Worm (Caenorhabditis elegans) whole organism, L3 larva: ENCODE measurements around the gene W02A2.9.

ENCODE experiments used
- R02D3.7 ChIP-seq: fragments of 150-350 bp; optimal IDR thresholded peaks from 2 replicates; lab custom pipeline; 2014; ENCODE audit warnings: missing biosample characterization, missing genetic modification characterization
- ZK546.5 ChIP-seq: sonication (generic microtip); optimal IDR thresholded peaks from 2 replicates; lab custom pipeline; 2017; ENCODE audit warnings: missing biosample characterization, missing genetic modification characterization
- aly-2 ChIP-seq: fragments of 150-350 bp; optimal IDR thresholded peaks from 2 replicates; lab custom pipeline; 2014; ENCODE audit warnings: missing biosample characterization, missing genetic modification characterization
- ama-1 ChIP-seq: fragments of 150-350 bp; optimal IDR thresholded peaks from 2 replicates; lab custom pipeline; 2018
- ceh-16 ChIP-seq: sonication (generic microtip); optimal IDR thresholded peaks from 2 replicates; lab custom pipeline; 2017; ENCODE audit warnings: missing biosample characterization, missing genetic modification characterization
- ceh-28 ChIP-seq: fragments of 150-350 bp; optimal IDR thresholded peaks from 2 replicates; lab custom pipeline; 2014; ENCODE audit warnings: missing biosample characterization, missing genetic modification reagents, missing genetic modification characterization
- ceh-82 ChIP-seq: fragments of 150-350 bp; optimal IDR thresholded peaks from 2 replicates; lab custom pipeline; 2014; ENCODE audit warnings: missing biosample characterization, missing genetic modification characterization
- ceh-9 ChIP-seq: sonication (generic microtip); optimal IDR thresholded peaks from 2 replicates; lab custom pipeline; 2018; ENCODE audit warnings: missing biosample characterization, missing genetic modification characterization
- daf-12 ChIP-seq: fragments of 150-350 bp; optimal IDR thresholded peaks from 2 replicates; lab custom pipeline; 2014; ENCODE audit warnings: missing biosample characterization, missing genetic modification reagents, missing genetic modification characterization
- egl-27 ChIP-seq: sonication (generic microtip); optimal IDR thresholded peaks from 4 replicates; lab custom pipeline; 2017; ENCODE audit warnings: missing biosample characterization, missing genetic modification reagents, missing genetic modification characterization
- egl-5 ChIP-seq: fragments of 150-350 bp; optimal IDR thresholded peaks from 2 replicates; lab custom pipeline; 2017; ENCODE audit warnings: missing biosample characterization, missing genetic modification reagents, missing genetic modification characterization, inconsistent platforms
- elt-1 ChIP-seq: fragments of 150-350 bp; optimal IDR thresholded peaks from 2 replicates; lab custom pipeline; 2014; ENCODE audit warnings: missing biosample characterization, missing genetic modification characterization
- elt-2 ChIP-seq: sonication (generic microtip); optimal IDR thresholded peaks from 2 replicates; lab custom pipeline; 2016; ENCODE audit warnings: missing genetic modification reagents, mild to moderate bottlenecking, missing genetic modification characterization, missing compliant biosample characterization
- elt-3 ChIP-seq, 3 experiments: fragments of 150-350 bp in 1 of 3; sonication (generic microtip) in 2 of 3; optimal IDR thresholded peaks; 2 replicates in 2 of 3; 4 replicates in 1 of 3; lab custom pipeline; 2014 to 2017; ENCODE audit warnings: missing biosample characterization in 3 of 3, missing genetic modification characterization in 3 of 3
- eor-1 ChIP-seq, 2 experiments: fragments of 150-350 bp; optimal IDR thresholded peaks; 2 replicates each; lab custom pipeline; 2014 to 2018; ENCODE audit warnings: missing biosample characterization in 2 of 2, missing genetic modification characterization in 2 of 2
- fkh-10 ChIP-seq: sonication (generic microtip); optimal IDR thresholded peaks from 2 replicates; lab custom pipeline; 2017; ENCODE audit warnings: missing biosample characterization, missing genetic modification reagents, missing genetic modification characterization
- fkh-2 ChIP-seq: fragments of 150-350 bp; optimal IDR thresholded peaks from 2 replicates; lab custom pipeline; 2014; ENCODE audit warnings: missing biosample characterization, missing genetic modification reagents, missing genetic modification characterization
- fos-1 ChIP-seq: fragments of 150-350 bp; optimal IDR thresholded peaks from 2 replicates; lab custom pipeline; 2014; ENCODE audit warnings: missing biosample characterization, missing genetic modification characterization
- hmg-11 ChIP-seq: sonication (generic microtip); optimal IDR thresholded peaks from 2 replicates; lab custom pipeline; 2016; ENCODE audit warnings: missing genetic modification characterization, missing compliant biosample characterization
- jun-1 ChIP-seq: fragments of 150-350 bp; optimal IDR thresholded peaks from 2 replicates; lab custom pipeline; 2014; ENCODE audit warnings: missing biosample characterization, missing genetic modification reagents, missing genetic modification characterization
- lin-15B ChIP-seq: fragments of 150-350 bp; optimal IDR thresholded peaks from 2 replicates; lab custom pipeline; 2014; ENCODE audit warnings: missing biosample characterization, missing genetic modification characterization
- lin-39 ChIP-seq: fragments of 150-350 bp; optimal IDR thresholded peaks from 2 replicates; lab custom pipeline; 2018; ENCODE audit warnings: missing biosample characterization, missing genetic modification reagents, missing genetic modification characterization
- lsy-12 ChIP-seq: sonication (generic microtip); optimal IDR thresholded peaks from 2 replicates; lab custom pipeline; 2016; ENCODE audit warnings: mild to moderate bottlenecking, missing genetic modification characterization, missing compliant biosample characterization
- mdl-1 ChIP-seq: fragments of 150-350 bp; optimal IDR thresholded peaks from 2 replicates; lab custom pipeline; 2014; ENCODE audit warnings: missing biosample characterization, missing genetic modification characterization
- mml-1 ChIP-seq: fragments of 150-350 bp; sonication (generic microtip); optimal IDR thresholded peaks from 3 replicates; lab custom pipeline; 2014; ENCODE audit warnings: missing biosample characterization, missing genetic modification characterization
- nfya-1 ChIP-seq: sonication (generic microtip); optimal IDR thresholded peaks from 2 replicates; lab custom pipeline; 2017; ENCODE audit warnings: missing genetic modification characterization, mild to moderate bottlenecking, missing compliant biosample characterization, antibody characterized with exemption, moderate library complexity; ENCODE audit not compliant: insufficient read depth
- nhr-11 ChIP-seq: fragments of 150-350 bp; optimal IDR thresholded peaks from 2 replicates; lab custom pipeline; 2014; ENCODE audit warnings: missing biosample characterization, missing genetic modification characterization
- nhr-12 ChIP-seq: fragments of 150-350 bp; optimal IDR thresholded peaks from 2 replicates; lab custom pipeline; 2014; ENCODE audit warnings: missing biosample characterization, missing genetic modification characterization
- nhr-23 ChIP-seq: fragments of 150-350 bp; optimal IDR thresholded peaks from 2 replicates; lab custom pipeline; 2014; ENCODE audit warnings: missing biosample characterization, missing genetic modification reagents, missing genetic modification characterization
- nhr-237 ChIP-seq: fragments of 150-350 bp; optimal IDR thresholded peaks from 2 replicates; lab custom pipeline; 2014; ENCODE audit warnings: missing biosample characterization, missing genetic modification characterization
- nhr-25 ChIP-seq: sonication (generic microtip); optimal IDR thresholded peaks from 2 replicates; lab custom pipeline; 2017; ENCODE audit warnings: missing biosample characterization, missing genetic modification characterization
- nhr-28 ChIP-seq: fragments of 150-350 bp; optimal IDR thresholded peaks from 2 replicates; lab custom pipeline; 2014; ENCODE audit warnings: missing biosample characterization, missing genetic modification characterization
- nhr-43 ChIP-seq: sonication (generic microtip); optimal IDR thresholded peaks from 2 replicates; lab custom pipeline; 2016; ENCODE audit warnings: mild to moderate bottlenecking, missing genetic modification characterization, missing compliant biosample characterization; ENCODE audit not compliant: poor library complexity, severe bottlenecking
- nhr-67 ChIP-seq: fragments of 150-350 bp; optimal IDR thresholded peaks from 2 replicates; lab custom pipeline; 2014; ENCODE audit warnings: missing biosample characterization, missing genetic modification characterization
- nhr-76 ChIP-seq: fragments of 150-350 bp; sonication (generic microtip); optimal IDR thresholded peaks from 5 replicates; lab custom pipeline; 2014; ENCODE audit warnings: missing biosample characterization, missing genetic modification characterization
- nhr-77 ChIP-seq: fragments of 150-350 bp; optimal IDR thresholded peaks from 2 replicates; lab custom pipeline; 2014; ENCODE audit warnings: missing biosample characterization, missing genetic modification characterization
- pha-4 ChIP-seq: fragments of 150-350 bp; optimal IDR thresholded peaks from 2 replicates; lab custom pipeline; 2014; ENCODE audit warnings: missing biosample characterization, missing genetic modification reagents, missing genetic modification characterization
- pqm-1 ChIP-seq: fragments of 150-350 bp; optimal IDR thresholded peaks from 2 replicates; lab custom pipeline; 2017; ENCODE audit warnings: missing biosample characterization, missing genetic modification characterization, inconsistent platforms
- sea-2 ChIP-seq: fragments of 150-350 bp; sonication (generic microtip); optimal IDR thresholded peaks from 4 replicates; lab custom pipeline; 2014; ENCODE audit warnings: missing biosample characterization, missing genetic modification reagents, missing genetic modification characterization
- skn-1 ChIP-seq: fragments of 150-350 bp; optimal IDR thresholded peaks from 2 replicates; lab custom pipeline; 2014; ENCODE audit warnings: missing biosample characterization, missing genetic modification characterization
- snpc-4 ChIP-seq: fragments of 150-350 bp; optimal IDR thresholded peaks from 2 replicates; lab custom pipeline; 2014; ENCODE audit warnings: missing biosample characterization, missing genetic modification characterization
- tbx-2 ChIP-seq: sonication (generic microtip); optimal IDR thresholded peaks from 2 replicates; lab custom pipeline; 2016; ENCODE audit warnings: mild to moderate bottlenecking, missing genetic modification characterization, missing compliant biosample characterization
- unc-39 ChIP-seq: sonication (generic microtip); optimal IDR thresholded peaks from 4 replicates; lab custom pipeline; 2017; ENCODE audit warnings: missing biosample characterization, missing genetic modification characterization
- unc-62 ChIP-seq: fragments of 150-350 bp; sonication (generic microtip); optimal IDR thresholded peaks from 4 replicates; lab custom pipeline; 2014; ENCODE audit warnings: missing biosample characterization, missing genetic modification reagents, missing genetic modification characterization
- zag-1 ChIP-seq: fragments of 150-350 bp; optimal IDR thresholded peaks from 2 replicates; lab custom pipeline; 2014; ENCODE audit warnings: missing biosample characterization, missing genetic modification characterization
- ztf-11 ChIP-seq: fragments of 150-350 bp; optimal IDR thresholded peaks from 2 replicates; lab custom pipeline; 2014; ENCODE audit warnings: missing biosample characterization, missing genetic modification characterization
- ztf-4 ChIP-seq: fragments of 150-350 bp; optimal IDR thresholded peaks from 2 replicates; lab custom pipeline; 2014; ENCODE audit warnings: missing biosample characterization, missing genetic modification characterization

W02A2.9 gene

ce11 chrIV:13388779-13389178 lies 41.3 kb downstream of the W02A2.9 start:
- TF ChIP-seq jun-1 (peak; percentile 38), nhr-43 (tag; lab: Kevin White, UChicago) (peak; percentile 54), egl-5 (no peak), egl-27 (tag; lab: Kevin White, UChicago) (no peak), unc-39 (tag; lab: Kevin White, UChicago) (no peak), nhr-25 (tag; lab: Kevin White, UChicago) (peak; percentile 0), fkh-2 (no peak), lsy-12 (tag; lab: Kevin White, UChicago) (peak; percentile 51), fkh-10 (GFP tag; lab: Kevin White, UChicago) (no peak), sea-2 (GFP tag; lab: Kevin White, UChicago) (no peak), lin-39 (tag; lab: Kevin White, UChicago) (no peak), nhr-11 (tag; lab: Kevin White, UChicago) (no peak), ztf-4 (tag; lab: Kevin White, UChicago) (peak; percentile 76), ceh-82 (tag; lab: Kevin White, UChicago) (no peak), zag-1 (tag; lab: Kevin White, UChicago) (no peak), nhr-76 (no peak), tbx-2 (tag; lab: Kevin White, UChicago) (no peak), ZK546.5 (no peak), ztf-11 (tag; lab: Kevin White, UChicago) (no peak), ama-1 (lab: Kevin White, UChicago) (peak; percentile 80), elt-2 (tag; lab: Kevin White, UChicago) (peak; percentile 12), nhr-23 (tag; lab: Kevin White, UChicago) (peak; percentile 35), aly-2 (tag; lab: Kevin White, UChicago) (peak; percentile 49), lin-15B (no peak), nhr-12 (tag; lab: Kevin White, UChicago) (no peak), nhr-28 (tag; lab: Kevin White, UChicago) (no peak), unc-62 (GFP tag; lab: Kevin White, UChicago) (no peak), ceh-16 (tag; lab: Kevin White, UChicago) (no peak), skn-1 (no peak), ceh-9 (tag; lab: Kevin White, UChicago) (no peak), mdl-1 (tag; lab: Kevin White, UChicago) (no peak), mml-1 (tag; lab: Kevin White, UChicago) (no peak), ceh-28 (tag; lab: Kevin White, UChicago) (no peak), nhr-77 (tag; lab: Kevin White, UChicago) (peak; percentile 40), nfya-1 (tag; lab: Kevin White, UChicago) (peak; percentile 9), daf-12 (no peak), elt-3 (tag; optimal IDR thresholded peaks at IDR 0.05; lab: Kevin White, UChicago) (no peak), fos-1 (no peak), eor-1 (tag; optimal IDR thresholded peaks at IDR 0.05; lab: Kevin White, UChicago) (no peak), snpc-4 (no peak), elt-1 (no peak), R02D3.7 (tag; lab: Kevin White, UChicago) (no peak), pqm-1 (tag; lab: Kevin White, UChicago) (peak; percentile 19), pha-4 (tag; lab: Kevin White, UChicago) (no peak), nhr-67 (tag; lab: Kevin White, UChicago) (no peak), hmg-11 (peak; percentile 3), nhr-237 (no peak)
- TF ChIP-seq, all 47 proteins: peak for 13

- TF ChIP-seq nhr-43 (tag; lab: Kevin White, UChicago), result peak; percentile 36
- no peak for TF ChIP-seq lsy-12 (tag; lab: Kevin White, UChicago)
Observed at ce11 chrIV:13389237-13389636, 41.8 kb downstream of the W02A2.9 start.
